Worm (Caenorhabditis elegans) whole organism, midembryonic: ENCODE measurements around the gene F09G2.1.

Experiments
- T22C8.4 ChIP-seq: fragments of 200-800 bp; sonication (Bioruptor generic); IDR thresholded peaks from 2 replicates; pipeline ENCODE4 v1.3.6; 2022; ENCODE audit warnings: missing genetic modification characterization, missing compliant biosample characterization
- flt-1 ChIP-seq: fragments of 200-800 bp; sonication (Bioruptor generic); IDR thresholded peaks from 2 replicates; pipeline ENCODE4 v1.3.6; 2022; ENCODE audit warnings: missing genetic modification characterization, missing compliant biosample characterization
- klf-2 ChIP-seq: fragments of 200-800 bp; sonication (Bioruptor generic); conservative IDR thresholded peaks from 2 replicates; pipeline ENCODE4 v1.3.6; 2022; ENCODE audit warnings: missing genetic modification reagents, missing genetic modification characterization, missing compliant biosample characterization
- med-1 ChIP-seq: sonication (generic microtip); optimal IDR thresholded peaks from 2 replicates; lab custom pipeline; 2017; ENCODE audit warnings: missing genetic modification characterization, mild to moderate bottlenecking, missing compliant biosample characterization, antibody characterized with exemption, missing genetic modification reagents; ENCODE audit not compliant: insufficient read depth
- ref-1 ChIP-seq: fragments of 200-800 bp; sonication (Bioruptor generic); conservative IDR thresholded peaks from 2 replicates; pipeline ENCODE4 v1.3.6; 2022; ENCODE audit warnings: missing genetic modification reagents, missing genetic modification characterization, missing compliant biosample characterization
- ztf-23 ChIP-seq: fragments of 200-800 bp; sonication (Bioruptor generic); IDR thresholded peaks from 2 replicates; pipeline ENCODE4 v1.3.6; 2022; ENCODE audit warnings: missing genetic modification reagents, missing genetic modification characterization, missing compliant biosample characterization

DNA sequence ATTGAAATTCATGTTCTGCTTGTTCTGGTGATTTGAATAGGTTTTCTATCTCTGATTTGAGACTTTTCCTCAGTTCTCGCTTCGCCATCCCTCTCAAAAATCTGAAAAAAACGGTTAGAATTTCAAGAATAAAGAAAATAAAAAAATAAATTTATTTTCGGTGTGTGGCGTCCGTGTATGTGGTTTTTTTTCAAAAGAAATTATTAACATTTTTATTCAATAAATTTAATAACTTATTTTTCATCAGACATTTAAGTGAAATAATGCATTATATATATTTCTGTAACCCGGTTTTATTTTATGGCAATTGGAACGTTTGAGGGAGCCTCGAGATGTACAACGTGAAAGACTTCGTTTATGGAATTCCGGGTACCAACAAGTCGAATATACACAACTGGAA, 34.7 kb downstream of the F09G2.1 start, which contains the start of gene C05C8.5:
- TF ChIP-seq klf-2 (GFP tag; lab: Robert Waterston, UW) (no peak), flt-1 (GFP tag; lab: Robert Waterston, UW) (no peak), T22C8.4 (GFP tag; lab: Robert Waterston, UW) (no peak), med-1 (GFP tag; lab: Kevin White, UChicago) (no peak), ref-1 (GFP tag; lab: Robert Waterston, UW) (no peak), ztf-23 (GFP tag; lab: Robert Waterston, UW) (no peak)
